Worm (Caenorhabditis elegans) whole organism, L2 larva: ENCODE results near the gene T26C5.5.

ENCODE experiments used
- ama-1 ChIP-seq: fragments of 150-350 bp; optimal IDR thresholded peaks from 2 replicates; lab custom pipeline; 2018; ENCODE audit warnings: inconsistent platforms
- egl-27 ChIP-seq: sonication (generic microtip); optimal IDR thresholded peaks from 3 replicates; lab custom pipeline; 2017; ENCODE audit warnings: missing biosample characterization, missing genetic modification reagents, missing genetic modification characterization
- nhr-25 ChIP-seq: fragments of 150-350 bp; sonication (generic microtip); optimal IDR thresholded peaks from 3 replicates; lab custom pipeline; 2014; ENCODE audit warnings: missing biosample characterization, missing genetic modification characterization
- nhr-6 ChIP-seq: fragments of 150-350 bp; optimal IDR thresholded peaks from 2 replicates; lab custom pipeline; 2014; ENCODE audit warnings: missing biosample characterization, missing genetic modification characterization
- sma-3 ChIP-seq: sonication (generic microtip); optimal IDR thresholded peaks from 2 replicates; lab custom pipeline; 2016; ENCODE audit warnings: missing genetic modification reagents, missing genetic modification characterization, missing compliant biosample characterization

- TF ChIP-seq nhr-6 (tag; lab: Kevin White, UChicago) (no peak), nhr-25 (tag; lab: Kevin White, UChicago) (peak; percentile 28), ama-1 (no peak), egl-27 (tag; lab: Kevin White, UChicago) (no peak), sma-3 (no peak)
Measured at ce11 chrII:9260026-9260425, 13.5 kb upstream of the T26C5.5 start.
